Worm (Caenorhabditis elegans): Measurements from ENCODE around the gene mrpl-30.
A peak's percentile ranks its signal among the peaks of the same experiment; 100 is the strongest.

Gene mrpl-30

DNA sequence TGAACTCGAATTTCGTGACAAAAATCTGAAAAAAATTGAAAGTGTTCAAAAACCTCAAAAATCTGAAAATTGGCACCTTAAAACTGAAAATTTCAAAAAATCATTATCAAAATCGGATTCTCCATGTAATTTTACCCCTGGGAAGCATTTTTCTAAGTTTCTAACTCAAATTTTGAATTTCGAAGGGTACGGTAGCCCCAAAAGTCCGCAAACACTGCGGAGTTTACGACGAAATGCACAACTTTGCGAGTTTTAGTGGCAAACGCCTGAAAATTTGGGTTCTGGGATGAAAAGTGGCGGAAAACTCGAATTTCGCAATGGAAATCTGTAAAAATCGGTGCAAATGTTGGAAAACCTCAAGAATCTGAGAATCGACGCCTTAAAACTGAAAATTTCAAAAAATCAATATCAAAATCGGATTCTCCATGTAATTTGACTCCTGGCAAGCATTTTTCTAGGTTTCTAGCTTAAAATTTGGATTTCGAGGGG, 17.1 kb downstream of the mrpl-30 start:
- TF ChIP-seq lin-13 (GFP tag; optimal IDR thresholded peaks at IDR 0.05) (peak; percentile 27), sup-37 (GFP tag; optimal IDR thresholded peaks at IDR 0.05) (no peak), efl-1 (optimal IDR thresholded peaks at IDR 0.05) (no peak), efl-1 (GFP tag; optimal IDR thresholded peaks at IDR 0.05 in 1 of 2) (peak in 1 of 2 experiments; percentile 91), tbx-2 (tag; optimal IDR thresholded peaks at IDR 0.05) (no peak)

DNA sequence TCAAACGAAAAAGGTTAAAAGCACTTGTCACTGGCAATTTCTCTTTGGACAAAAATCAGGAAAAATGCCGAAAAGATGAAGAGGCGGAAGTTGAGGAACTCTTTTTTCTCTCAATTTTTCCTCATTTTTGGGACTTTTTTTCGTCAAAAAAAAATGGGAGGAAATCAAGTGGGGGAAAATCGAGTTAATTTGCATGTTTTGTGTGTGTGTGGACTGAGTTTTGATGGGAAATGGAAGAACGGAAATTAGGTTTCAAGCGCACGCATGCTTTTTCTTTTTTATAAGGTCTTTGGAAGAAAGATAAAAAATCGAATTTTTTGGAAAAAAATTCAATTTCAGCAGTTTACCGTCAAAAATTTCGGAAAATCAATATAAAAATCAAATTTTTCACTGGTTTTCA, 19.1 kb downstream of the mrpl-30 start:
- TF ChIP-seq lin-14 (GFP tag; optimal IDR thresholded peaks at IDR 0.05) (peak; percentile 72), alr-1 (tag; optimal IDR thresholded peaks at IDR 0.05; ENCODE audit: borderline replicate concordance) (no peak), mab-9 (GFP tag; IDR thresholded peaks at IDR 0.05) (no peak), nhr-20 (tag; optimal IDR thresholded peaks at IDR 0.05) (no peak), egl-13 (tag; optimal IDR thresholded peaks at IDR 0.05) (no peak), egl-27 (tag; optimal IDR thresholded peaks at IDR 0.05) (no peak), efl-1 (optimal IDR thresholded peaks at IDR 0.05) (no peak), efl-1 (GFP tag; optimal IDR thresholded peaks at IDR 0.05 in 1 of 2) (peak in 1 of 2 experiments; percentile 72), fkh-10 (GFP tag; optimal IDR thresholded peaks at IDR 0.05) (peak; percentile 38), elt-3 (tag; optimal IDR thresholded peaks at IDR 0.05) (no peak), nhr-90 (tag; optimal IDR thresholded peaks at IDR 0.05; ENCODE audit: poor library complexity) (no peak), pag-3 (tag; optimal IDR thresholded peaks at IDR 0.05; ENCODE audit: borderline replicate concordance, insufficient read depth) (no peak), tlp-1 (tag; optimal IDR thresholded peaks at IDR 0.05) (no peak)

DNA sequence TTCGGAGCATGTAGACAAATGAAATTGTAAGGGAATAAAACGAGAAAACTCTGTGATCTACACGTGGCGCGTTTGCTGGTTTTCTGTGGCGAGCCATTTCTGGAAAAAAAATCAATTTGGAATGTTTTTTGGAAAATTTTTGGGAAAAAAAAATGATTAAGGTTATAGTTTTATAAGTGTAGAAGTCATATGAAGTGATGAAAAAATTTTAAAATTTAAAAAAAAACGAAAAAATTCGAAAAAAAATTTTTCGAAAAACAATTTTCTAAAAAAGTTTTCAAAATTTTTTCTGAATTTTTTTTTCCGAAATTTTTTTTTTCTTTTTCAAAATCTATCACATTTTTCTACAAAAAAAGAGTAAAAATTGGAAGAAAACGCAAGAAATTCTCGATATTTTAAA, 24.3 kb downstream of the mrpl-30 start, which contains the start of gene H14E04.3:
Gene H14E04.3, minus strand, starts transcription at position 101 of the 400 bp plus-strand sequence.
- TF ChIP-seq vab-15 (tag; optimal IDR thresholded peaks at IDR 0.05) (no peak), elt-3 (tag; optimal IDR thresholded peaks at IDR 0.05) (no peak), pag-3 (tag; optimal IDR thresholded peaks at IDR 0.05; ENCODE audit: borderline replicate concordance, insufficient read depth) (no peak), ceh-63 (GFP tag; optimal IDR thresholded peaks at IDR 0.05) (no peak), ces-1 (GFP tag; optimal IDR thresholded peaks at IDR 0.05) (no peak)

DNA sequence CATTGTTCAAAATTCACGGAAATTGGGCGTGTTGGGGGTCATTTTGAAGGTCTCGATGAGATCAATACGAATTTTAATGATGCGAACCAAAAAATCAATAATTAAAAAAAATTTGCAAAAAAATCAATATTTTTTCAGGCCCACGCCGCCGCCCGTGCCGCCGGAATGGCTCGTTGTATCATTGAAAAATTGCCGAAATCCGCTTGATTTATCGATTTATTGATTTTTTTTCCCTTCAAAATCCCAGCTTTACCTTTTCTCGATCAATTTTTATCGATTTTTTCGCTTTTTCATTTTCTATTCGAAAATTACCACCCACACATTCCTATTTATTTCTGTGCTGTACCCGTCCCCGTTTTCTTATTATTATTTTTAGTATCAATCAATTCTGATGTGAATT, 26.4 kb downstream of the mrpl-30 start:
- TF ChIP-seq egl-27 (tag; optimal IDR thresholded peaks at IDR 0.05) = no peak
- TF ChIP-seq sox-4 (tag; optimal IDR thresholded peaks at IDR 0.05) = no peak
- no peak for TF ChIP-seq pag-3 (tag; optimal IDR thresholded peaks at IDR 0.05; ENCODE audit: borderline replicate concordance, insufficient read depth)
- no peak for TF ChIP-seq ztf-11 (tag; optimal IDR thresholded peaks at IDR 0.05)
- no peak for TF ChIP-seq aly-2 (tag; optimal IDR thresholded peaks at IDR 0.05)
- TF ChIP-seq Y116A8C.19 (tag; optimal IDR thresholded peaks at IDR 0.05; ENCODE audit: borderline replicate concordance) = no peak
- TF ChIP-seq nhr-77 (tag; optimal IDR thresholded peaks at IDR 0.05) = no peak
- no peak for TF ChIP-seq dpl-1 (GFP tag; optimal IDR thresholded peaks at IDR 0.05)
- TF ChIP-seq mep-1 (tag; optimal IDR thresholded peaks at IDR 0.05) = no peak
- no peak for TF ChIP-seq hlh-4 (tag; optimal IDR thresholded peaks at IDR 0.05)
- TF ChIP-seq C34B4.2 (tag; optimal IDR thresholded peaks at IDR 0.05) = no peak
- no peak for TF ChIP-seq pqm-1 (tag; optimal IDR thresholded peaks at IDR 0.05)
- no peak for TF ChIP-seq C16A3.4 (tag; optimal IDR thresholded peaks at IDR 0.05)
- TF ChIP-seq ceh-8 (GFP tag; optimal IDR thresholded peaks at IDR 0.05) = no peak
- no peak for TF ChIP-seq irx-1 (tag; optimal IDR thresholded peaks at IDR 0.05)
- TF ChIP-seq nhr-11 (tag; optimal IDR thresholded peaks at IDR 0.05) = no peak
- no peak for TF ChIP-seq unc-62 (GFP tag; optimal IDR thresholded peaks at IDR 0.05)
- TF ChIP-seq fkh-4 (tag; optimal IDR thresholded peaks at IDR 0.05; ENCODE audit: borderline replicate concordance) = no peak
- no peak for TF ChIP-seq egl-13 (tag; optimal IDR thresholded peaks at IDR 0.05)

Data from whole organism, L1 larva.